Fruit fly (Drosophila melanogaster) whole organism, prepupa: ENCODE data around the gene CG6083.

Source experiments
- Blimp-1 ChIP-seq: fragments of 200-800 bp; sonication (Bioruptor generic); optimal IDR thresholded peaks from 3 replicates; lab custom pipeline; 2017; ENCODE audit warnings: missing biosample characterization, missing genetic modification characterization, mild to moderate bottlenecking, moderate library complexity, missing genetic modification reagents
- CG11294 ChIP-seq: fragments of 200-800 bp; sonication (Bioruptor generic); IDR thresholded peaks from 2 replicates; pipeline ENCODE4 v1.3.6; 2022; ENCODE audit warnings: missing biosample characterization, missing genetic modification characterization
- CG11902 ChIP-seq: fragments of 200-800 bp; sonication (Bioruptor generic); optimal IDR thresholded peaks from 3 replicates; lab custom pipeline; 2016; ENCODE audit warnings: missing biosample characterization, missing genetic modification characterization
- CG15336 ChIP-seq: fragments of 200-800 bp; sonication (Bioruptor generic); IDR thresholded peaks from 2 replicates; pipeline ENCODE4 v1.3.6; 2022; ENCODE audit warnings: missing biosample characterization, missing genetic modification characterization
- CG1621 ChIP-seq: fragments of 200-800 bp; sonication (Bioruptor generic); optimal IDR thresholded peaks from 3 replicates; lab custom pipeline; 2018; ENCODE audit warnings: missing biosample characterization, mild to moderate bottlenecking, missing genetic modification characterization
- CG3032 ChIP-seq: fragments of 200-800 bp; optimal IDR thresholded peaks from 2 replicates; lab custom pipeline; 2019; ENCODE audit warnings: missing biosample characterization, mild to moderate bottlenecking, missing genetic modification characterization, moderate library complexity
- CG3919 ChIP-seq: fragments of 200-800 bp; sonication (Bioruptor generic); optimal IDR thresholded peaks from 3 replicates; lab custom pipeline; 2016; ENCODE audit warnings: missing biosample characterization, missing genetic modification characterization
- CG6792 ChIP-seq: fragments of 200-800 bp; sonication (Bioruptor generic); optimal IDR thresholded peaks from 3 replicates; lab custom pipeline; 2016; ENCODE audit warnings: missing biosample characterization, missing genetic modification characterization
- CG6808 ChIP-seq: fragments of 200-800 bp; sonication (Bioruptor generic); optimal IDR thresholded peaks from 3 replicates; lab custom pipeline; 2017; ENCODE audit warnings: missing biosample characterization, missing genetic modification characterization, mild to moderate bottlenecking, moderate library complexity, missing genetic modification reagents
- CG8119 ChIP-seq: fragments of 200-800 bp; sonication (Bioruptor generic); IDR thresholded peaks from 3 replicates; pipeline ENCODE4 v1.3.6; 2022; ENCODE audit warnings: missing biosample characterization, missing genetic modification characterization
- CG8319 ChIP-seq: fragments of 200-800 bp; sonication (Bioruptor generic); optimal IDR thresholded peaks from 3 replicates; lab custom pipeline; 2016; ENCODE audit warnings: missing biosample characterization, missing genetic modification characterization
- CG9139 ChIP-seq: fragments of 200-800 bp; sonication (Bioruptor generic); optimal IDR thresholded peaks from 3 replicates; lab custom pipeline; 2017; ENCODE audit warnings: missing biosample characterization, mild to moderate bottlenecking, missing genetic modification characterization
- Eip75B ChIP-seq: fragments of 200-800 bp; sonication (Bioruptor generic); optimal IDR thresholded peaks from 3 replicates; lab custom pipeline; 2016; ENCODE audit warnings: missing biosample characterization, missing genetic modification characterization
- Eip78C ChIP-seq: fragments of 200-800 bp; sonication (Bioruptor generic); peaks from one replicate; lab custom pipeline; 2016; ENCODE audit warnings: missing biosample characterization, missing genetic modification characterization
- Ets96B ChIP-seq: fragments of 200-800 bp; optimal IDR thresholded peaks from 2 replicates; lab custom pipeline; 2019; ENCODE audit warnings: missing biosample characterization, mild to moderate bottlenecking, missing genetic modification characterization, moderate library complexity
- Gug ChIP-seq: fragments of 200-800 bp; sonication (Bioruptor generic); IDR thresholded peaks from 2 replicates; pipeline ENCODE4 v1.3.6; 2022; ENCODE audit warnings: missing biosample characterization, missing genetic modification characterization
- Hr38 ChIP-seq: sonication (Bioruptor generic); optimal IDR thresholded peaks from 2 replicates; lab custom pipeline; 2016; ENCODE audit warnings: missing biosample characterization, missing genetic modification characterization
- Hr4 ChIP-seq: fragments of 200-800 bp; sonication (Bioruptor generic); optimal IDR thresholded peaks from 3 replicates; lab custom pipeline; 2016; ENCODE audit warnings: missing biosample characterization, missing genetic modification characterization
- Met ChIP-seq: fragments of 200-800 bp; sonication (Bioruptor generic); optimal IDR thresholded peaks from 3 replicates; lab custom pipeline; 2016; ENCODE audit warnings: missing biosample characterization, missing genetic modification characterization
- OdsH ChIP-seq: fragments of 200-800 bp; sonication (Bioruptor generic); optimal IDR thresholded peaks from 3 replicates; lab custom pipeline; 2016; ENCODE audit warnings: missing biosample characterization, missing genetic modification characterization
- Smox ChIP-seq: fragments of 200-800 bp; sonication (Bioruptor generic); optimal IDR thresholded peaks from 3 replicates; lab custom pipeline; 2016; ENCODE audit warnings: missing biosample characterization, missing genetic modification characterization
- Sox102F ChIP-seq: fragments of 200-800 bp; sonication (Bioruptor generic); optimal IDR thresholded peaks from 2 replicates; lab custom pipeline; 2016; ENCODE audit warnings: missing biosample characterization, mild to moderate bottlenecking, missing genetic modification characterization
- Sox14 ChIP-seq: fragments of 200-800 bp; sonication (Bioruptor generic); optimal IDR thresholded peaks from 3 replicates; lab custom pipeline; 2016; ENCODE audit warnings: missing biosample characterization, missing genetic modification characterization
- Sox15 ChIP-seq: fragments of 200-800 bp; sonication (Bioruptor generic); optimal IDR thresholded peaks from 3 replicates; lab custom pipeline; 2016; ENCODE audit warnings: missing biosample characterization, missing genetic modification characterization
- achi ChIP-seq: fragments of 200-800 bp; sonication (Bioruptor generic); optimal IDR thresholded peaks from 3 replicates; lab custom pipeline; 2016; ENCODE audit warnings: missing biosample characterization, missing genetic modification characterization
- acj6 ChIP-seq: fragments of 200-800 bp; sonication (Bioruptor generic); optimal IDR thresholded peaks from 3 replicates; lab custom pipeline; 2016; ENCODE audit warnings: missing biosample characterization, missing genetic modification characterization
- cyc ChIP-seq: fragments of 200-800 bp; sonication (Bioruptor generic); optimal IDR thresholded peaks from 3 replicates; lab custom pipeline; 2016; ENCODE audit warnings: missing biosample characterization, missing genetic modification characterization
- dac ChIP-seq: fragments of 200-800 bp; sonication (Bioruptor generic); optimal IDR thresholded peaks from 2 replicates; lab custom pipeline; 2017; ENCODE audit warnings: missing biosample characterization, mild to moderate bottlenecking, missing genetic modification characterization
- eg ChIP-seq: fragments of 200-800 bp; sonication (Bioruptor generic); IDR thresholded peaks from 3 replicates; pipeline ENCODE4 v1.3.6; 2022; ENCODE audit warnings: missing biosample characterization, missing genetic modification characterization
- fkh ChIP-seq: fragments of 200-800 bp; sonication (Bioruptor generic); optimal IDR thresholded peaks from 3 replicates; lab custom pipeline; 2017; ENCODE audit warnings: missing biosample characterization, mild to moderate bottlenecking, missing genetic modification characterization, moderate library complexity
- salr ChIP-seq, 2 experiments: fragments of 200-800 bp; sonication (Bioruptor generic); optimal IDR thresholded peaks; 3 replicates each; lab custom pipeline; 2016 to 2018; ENCODE audit warnings: missing biosample characterization in 2 of 2, missing genetic modification characterization in 2 of 2, mild to moderate bottlenecking in 1 of 2
- spab ChIP-seq: fragments of 200-800 bp; sonication (Bioruptor generic); optimal IDR thresholded peaks from 2 replicates; lab custom pipeline; 2017; ENCODE audit warnings: missing biosample characterization, mild to moderate bottlenecking, missing genetic modification characterization, missing genetic modification reagents
- ss ChIP-seq, 2 experiments: fragments of 200-800 bp; sonication (Bioruptor generic); optimal IDR thresholded peaks; 2 replicates in 1 of 2; 3 replicates in 1 of 2; lab custom pipeline; 2017 to 2018; ENCODE audit warnings: mild to moderate bottlenecking in 2 of 2, missing biosample characterization in 2 of 2, missing genetic modification characterization in 2 of 2, moderate library complexity in 1 of 2
- topi ChIP-seq: fragments of 200-800 bp; sonication (Bioruptor generic); optimal IDR thresholded peaks from 3 replicates; lab custom pipeline; 2016; ENCODE audit warnings: missing biosample characterization, missing genetic modification characterization
- vri ChIP-seq: fragments of 200-800 bp; sonication (Bioruptor generic); optimal IDR thresholded peaks from 3 replicates; lab custom pipeline; 2016; ENCODE audit warnings: missing biosample characterization, mild to moderate bottlenecking, missing genetic modification characterization

Gene CG6083

dm6 chr3L:11623245-11623883 lies 2.6 kb downstream of the CG6083 start (continued):
- TF ChIP-seq vri (peak; percentile 3), dac (GFP tag; lab: Kevin White, UChicago) (no peak), CG6808 (GFP tag; lab: Kevin White, UChicago) (peak; percentile 17), OdsH (GFP tag; lab: Kevin White, UChicago) (no peak), Gug (GFP tag; lab: Robert Waterston, UW) (no peak)

dm6 chr3L:11622750-11623149 lies 3.2 kb downstream of the CG6083 start:
- no peak for TF ChIP-seq Ets96B (tag; lab: Kevin White, UChicago)
- no peak for TF ChIP-seq eg
- TF ChIP-seq salr (GFP tag; optimal IDR thresholded peaks at IDR 0.05; lab: Kevin White, UChicago): no peak
- TF ChIP-seq topi (GFP tag; lab: Kevin White, UChicago): no peak
- TF ChIP-seq Met (GFP tag; lab: Kevin White, UChicago): no peak
- TF ChIP-seq cyc (GFP tag; lab: Kevin White, UChicago): no peak
- TF ChIP-seq ss (GFP tag; optimal IDR thresholded peaks at IDR 0.05; lab: Kevin White, UChicago): no peak
- no peak for TF ChIP-seq Blimp-1
- no peak for TF ChIP-seq CG8119 (GFP tag; lab: Robert Waterston, UW)
- TF ChIP-seq Gug (GFP tag; lab: Robert Waterston, UW): no peak
- no peak for TF ChIP-seq CG8319
- no peak for TF ChIP-seq CG6792 (GFP tag; lab: Kevin White, UChicago)
- no peak for TF ChIP-seq Hr38 (GFP tag; lab: Kevin White, UChicago)
- TF ChIP-seq acj6 (GFP tag; lab: Kevin White, UChicago): no peak
- TF ChIP-seq, all 60 proteins: peak for 0

dm6 chr3L:11620001-11620400 lies 5.9 kb downstream of the CG6083 start, which contains the start of gene Muc68Ca:
Muc68Ca (minus strand) TSS chr3L:11620101.
- TF ChIP-seq acj6 (GFP tag; lab: Kevin White, UChicago): no peak
- TF ChIP-seq, all 60 proteins: peak for 0

dm6 chr3L:11609835-11610234 lies 16.1 kb downstream of the CG6083 start, which contains the start of gene CG42832:
CG42832 (plus strand) TSS chr3L:11610135.
- TF ChIP-seq Eip78C (GFP tag; lab: Kevin White, UChicago) (no peak), fkh (GFP tag; lab: Kevin White, UChicago) (peak; percentile 5)

dm6 chr3L:11609153-11609809 lies 16.6 kb downstream of the CG6083 start, which contains the start of gene Duba:
Duba (minus strand) TSS chr3L:11609465.
- TF ChIP-seq ss (GFP tag; optimal IDR thresholded peaks at IDR 0.05; lab: Kevin White, UChicago) (peak in 1 of 2 experiments; percentile 38), CG15336 (0 out of 2 replicates have a peak, but pooled peaks have one; percentile 44), Sox14 (GFP tag; lab: Kevin White, UChicago) (peak; percentile 9), Eip78C (GFP tag; lab: Kevin White, UChicago) (peak; percentile 71), CG1621 (peak; percentile 99), CG3919 (GFP tag; lab: Kevin White, UChicago) (no peak)

- TF ChIP-seq Gug (GFP tag; lab: Robert Waterston, UW) (no peak), CG8319 (no peak), CG9139 (GFP tag; lab: Kevin White, UChicago) (no peak), Smox (GFP tag; lab: Kevin White, UChicago) (no peak), achi (GFP tag; lab: Kevin White, UChicago) (no peak), Met (GFP tag; lab: Kevin White, UChicago) (no peak), CG3032 (no peak), CG1621 (no peak), CG6792 (GFP tag; lab: Kevin White, UChicago) (no peak), CG11902 (GFP tag; lab: Kevin White, UChicago) (no peak), Hr4 (GFP tag; lab: Kevin White, UChicago) (no peak), topi (GFP tag; lab: Kevin White, UChicago) (no peak), Sox102F (GFP tag; lab: Kevin White, UChicago) (no peak), cyc (GFP tag; lab: Kevin White, UChicago) (no peak), CG11294 (GFP tag; lab: Robert Waterston, UW) (no peak), OdsH (GFP tag; lab: Kevin White, UChicago) (no peak), CG3919 (GFP tag; lab: Kevin White, UChicago) (no peak), Eip75B (GFP tag; lab: Kevin White, UChicago) (no peak), Sox15 (no peak), spab (GFP tag; lab: Kevin White, UChicago) (no peak)
- TF ChIP-seq, all 60 proteins: peak for 0
Observed at dm6 chr3L:11604227-11604626, 21.7 kb downstream of the CG6083 start.
